Worm (Caenorhabditis elegans): ENCODE results near the gene msp-3.
"Not testable (repeated sequence)": the region's sequence is repeated elsewhere in the genome, so short reads cannot be mapped to it uniquely, and the experiment has no call there.

Gene msp-3

DNA sequence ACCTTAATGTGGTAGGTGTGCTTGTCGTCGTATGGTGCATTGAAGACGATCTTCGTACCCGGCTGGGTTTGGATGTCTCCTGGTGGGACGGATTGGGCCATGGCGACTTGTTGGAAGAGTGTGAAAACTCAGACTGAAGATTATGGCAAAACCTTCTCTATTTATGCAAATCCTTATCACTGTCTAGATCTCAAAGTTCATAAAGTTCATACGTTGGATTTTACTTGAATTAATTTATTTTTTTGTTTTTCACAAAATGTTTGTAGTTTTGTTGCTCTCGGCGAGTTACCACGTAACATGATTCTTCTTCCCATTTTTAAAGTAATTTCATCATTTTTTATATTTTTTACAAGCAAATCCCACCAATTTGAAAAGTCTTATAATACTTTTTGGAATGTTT is at the start of gene msp-3:
msp-3 (minus strand) TSS at position 101 of the 400 bp plus-strand sequence.
- no peak for TF ChIP-seq med-1 (GFP tag; optimal IDR thresholded peaks at IDR 0.05; ENCODE audit: insufficient read depth)
- TF ChIP-seq ref-1 (GFP tag; conservative IDR thresholded peaks at IDR 0.05): no peak
- no peak for TF ChIP-seq flt-1 (GFP tag; IDR thresholded peaks at IDR 0.05)
- TF ChIP-seq ztf-23 (GFP tag; IDR thresholded peaks at IDR 0.05): no peak
- TF ChIP-seq ztf-29 (GFP tag; IDR thresholded peaks at IDR 0.05): no peak
- TF ChIP-seq cog-1 (tag; optimal IDR thresholded peaks at IDR 0.05): no peak

DNA sequence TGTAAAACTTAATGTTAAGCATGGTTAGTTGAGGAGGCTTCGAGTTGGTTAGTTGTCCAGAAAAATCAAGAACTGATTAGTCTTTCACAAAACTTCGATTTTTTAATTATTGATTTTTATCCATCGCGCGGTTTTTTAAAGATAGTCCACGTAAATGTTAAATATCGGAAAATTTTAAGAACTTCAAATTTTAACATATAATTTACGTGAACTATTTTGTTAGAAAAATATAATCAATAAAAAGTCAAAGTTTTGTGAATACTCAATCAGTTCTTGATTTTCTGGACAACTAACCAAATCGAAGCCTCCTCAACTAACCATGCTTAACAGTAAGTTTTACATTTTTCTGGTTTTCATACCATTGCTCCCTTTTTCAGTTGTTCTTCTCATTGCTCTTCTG is 48.7 kb upstream of the msp-3 start, which contains the start of the genes C33F10.11 and C33F10.1:
C33F10.11 (minus strand) TSS at position 101 of the 400 bp plus-strand sequence.
C33F10.1 (plus strand) TSS at position 263 of the 400 bp plus-strand sequence.
- no peak for TF ChIP-seq T22C8.4 (GFP tag; IDR thresholded peaks at IDR 0.05)
- TF ChIP-seq ztf-23 (GFP tag; IDR thresholded peaks at IDR 0.05): no peak
- TF ChIP-seq ref-1 (GFP tag; conservative IDR thresholded peaks at IDR 0.05): no peak

DNA sequence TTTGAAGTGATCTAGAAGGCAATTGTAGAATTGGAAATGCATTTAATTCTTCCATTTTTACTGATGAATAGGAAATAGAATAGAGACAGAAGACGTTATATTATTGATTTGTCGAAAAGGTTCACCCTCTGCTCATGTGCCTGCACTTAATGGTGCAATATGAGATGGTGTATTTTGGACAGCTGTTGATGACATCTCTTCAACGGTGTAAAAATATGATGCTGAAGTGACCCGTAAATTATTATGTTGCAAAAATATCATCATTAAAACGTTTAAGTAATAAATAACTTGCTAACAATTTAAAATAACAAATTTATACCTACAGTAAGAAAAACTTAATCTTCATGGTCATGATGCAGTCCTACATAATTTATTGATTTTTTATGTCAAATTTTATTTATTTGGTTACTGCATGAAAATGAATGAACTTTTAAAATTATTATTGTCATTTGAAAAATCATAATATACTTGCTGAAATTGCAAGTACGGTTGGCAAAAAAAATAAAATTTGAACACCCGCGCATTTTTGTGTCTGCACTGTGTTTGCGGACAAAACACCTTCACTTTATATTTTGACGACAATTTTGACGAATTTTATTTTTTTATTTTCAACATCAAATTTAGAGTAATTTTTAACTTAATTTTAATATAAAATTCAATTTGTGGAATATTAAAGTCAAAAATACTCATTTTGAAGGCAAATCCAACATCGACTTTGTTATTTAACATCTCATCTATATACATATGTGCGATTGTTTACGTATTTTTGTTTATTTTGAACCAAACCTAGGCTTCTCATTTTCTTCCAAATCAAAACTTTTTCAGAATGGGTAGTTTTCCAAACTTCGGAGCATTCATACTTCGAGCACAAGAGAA is 41.9 kb upstream of the msp-3 start, which contains the start of the genes fbxb-88 and tbck-1:
fbxb-88 (minus strand) TSS at position 151 of the 876 bp plus-strand sequence.
tbck-1 (plus strand) TSS at position 826 of the 876 bp plus-strand sequence.
- no peak for TF ChIP-seq flt-1 (GFP tag; IDR thresholded peaks at IDR 0.05)
- TF ChIP-seq ztf-23 (GFP tag; IDR thresholded peaks at IDR 0.05): no peak
- TF ChIP-seq med-1 (GFP tag; optimal IDR thresholded peaks at IDR 0.05; ENCODE audit: insufficient read depth): no peak
- TF ChIP-seq ztf-29 (GFP tag; IDR thresholded peaks at IDR 0.05): no peak
- no peak for TF ChIP-seq klf-2 (GFP tag; conservative IDR thresholded peaks at IDR 0.05)

DNA sequence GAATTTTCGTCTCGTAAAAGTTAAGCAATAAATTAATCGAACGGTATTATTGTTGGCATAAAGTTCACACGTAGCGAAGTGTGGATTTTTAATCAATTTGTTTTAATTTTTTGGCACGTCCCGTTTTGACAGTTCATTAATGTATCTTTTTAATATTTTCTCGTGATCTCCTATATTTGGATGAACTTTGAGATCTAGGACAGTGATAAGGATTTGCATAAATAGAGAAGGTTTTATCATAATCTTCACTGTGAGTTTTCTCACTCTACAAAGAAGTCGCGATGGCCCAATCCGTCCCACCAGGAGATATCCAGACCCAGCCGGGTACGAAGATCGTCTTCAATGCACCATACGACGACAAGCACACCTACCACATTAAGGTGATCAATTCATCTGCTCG is 39.1 kb upstream of the msp-3 start, which contains the start of the genes C33F10.8 and msp-40:
C33F10.8 (minus strand) TSS at position 101 of the 400 bp plus-strand sequence.
msp-40 (plus strand) TSS at position 282 of the 400 bp plus-strand sequence.
- not testable (repeated sequence) for TF ChIP-seq T22C8.4, ztf-23, tab-1 (GFP tag; IDR thresholded peaks at IDR 0.05)

DNA sequence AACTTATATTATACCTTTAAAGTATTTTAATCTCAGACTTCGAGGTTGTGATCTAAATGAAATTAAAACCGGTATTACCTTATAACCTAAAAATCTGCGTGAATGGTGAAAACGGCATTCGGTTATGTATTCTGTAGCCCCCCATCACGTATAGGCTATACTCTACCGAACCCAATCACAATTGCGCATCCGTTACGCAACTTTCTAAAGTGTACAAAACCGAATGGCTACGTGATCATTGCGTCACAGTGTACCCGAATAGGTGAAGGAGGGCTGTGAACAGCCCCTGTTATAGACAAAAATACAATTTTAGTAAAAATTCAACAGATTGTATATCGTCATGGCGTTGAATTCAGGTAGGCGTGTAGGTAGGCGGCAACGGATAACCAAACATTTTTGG is 36.5 kb upstream of the msp-3 start:
- no peak for TF ChIP-seq ztf-23 (GFP tag; IDR thresholded peaks at IDR 0.05)

DNA sequence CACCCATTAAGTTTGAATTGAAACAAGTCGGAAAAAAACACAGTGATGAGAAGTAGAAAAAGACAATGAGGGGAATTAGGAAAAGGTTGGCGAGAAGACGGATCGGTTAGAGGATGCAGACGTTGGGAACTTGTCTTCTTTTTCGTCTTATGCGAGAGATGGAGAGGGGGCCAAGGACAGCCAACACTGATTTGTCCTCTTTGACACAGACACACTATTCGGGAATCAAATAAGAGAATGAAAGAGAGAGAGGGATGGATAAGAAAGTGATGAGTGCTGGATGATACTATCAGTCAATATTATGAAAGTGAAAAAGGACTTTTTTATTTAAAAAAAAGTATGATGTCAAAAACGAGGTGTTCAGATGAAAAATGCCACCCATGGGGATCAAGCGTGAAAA is 35.7 kb upstream of the msp-3 start, which contains the start of gene lact-5:
lact-5 (minus strand) TSS at position 1 of the 400 bp plus-strand sequence.
- TF ChIP-seq ref-1 (GFP tag; conservative IDR thresholded peaks at IDR 0.05): no peak
- no peak for TF ChIP-seq flt-1 (GFP tag; IDR thresholded peaks at IDR 0.05)

DNA sequence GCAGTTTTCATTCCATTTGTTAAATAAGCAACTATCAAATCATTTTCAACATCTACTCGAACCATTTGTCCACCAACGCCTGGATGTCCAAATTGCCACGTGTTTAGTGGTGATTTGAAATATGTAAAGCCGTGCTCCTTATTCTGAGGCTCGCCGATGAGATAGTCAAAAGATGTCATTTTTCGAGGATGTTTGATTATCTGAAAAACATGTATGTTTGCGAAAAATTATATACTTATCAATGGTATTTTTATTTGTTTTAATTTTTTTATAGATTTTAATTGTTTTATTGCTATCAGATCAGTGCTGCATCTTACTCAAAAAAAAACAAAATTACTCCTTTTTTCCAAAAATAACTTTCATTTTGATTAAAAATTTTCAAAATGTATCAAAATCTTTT is 32.7 kb upstream of the msp-3 start:
- no peak for TF ChIP-seq ztf-29 (GFP tag; IDR thresholded peaks at IDR 0.05)
- TF ChIP-seq cog-1 (tag; optimal IDR thresholded peaks at IDR 0.05): no peak
- no peak for TF ChIP-seq ref-1 (GFP tag; conservative IDR thresholded peaks at IDR 0.05)
- TF ChIP-seq T22C8.4 (GFP tag; IDR thresholded peaks at IDR 0.05): no peak
- no peak for TF ChIP-seq flt-1 (GFP tag; IDR thresholded peaks at IDR 0.05)
- TF ChIP-seq ztf-23 (GFP tag; IDR thresholded peaks at IDR 0.05): no peak
- no peak for TF ChIP-seq tab-1 (GFP tag; IDR thresholded peaks at IDR 0.05)
- TF ChIP-seq med-1 (GFP tag; optimal IDR thresholded peaks at IDR 0.05; ENCODE audit: insufficient read depth): no peak
- no peak for TF ChIP-seq klf-2 (GFP tag; conservative IDR thresholded peaks at IDR 0.05)

DNA sequence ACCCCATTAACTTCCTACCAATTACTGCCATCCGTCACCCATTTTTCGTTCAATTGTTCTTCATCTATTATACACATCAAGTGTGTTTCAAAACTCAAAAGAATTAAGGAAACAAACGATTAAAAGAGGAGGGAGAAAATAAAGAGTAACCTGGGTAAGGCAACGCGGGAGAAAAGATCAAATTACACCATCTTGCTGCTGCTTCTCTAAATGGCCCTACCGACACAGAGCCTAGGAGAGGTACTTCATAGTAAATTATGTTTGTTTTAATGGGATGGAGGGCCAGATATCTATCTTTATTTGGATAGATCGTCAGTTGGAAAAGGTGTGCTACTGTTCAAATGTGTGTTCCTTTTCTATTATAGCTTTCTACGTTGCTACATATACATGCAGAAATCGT is 29.3 kb upstream of the msp-3 start:
- TF ChIP-seq flt-1 (GFP tag; IDR thresholded peaks at IDR 0.05) (no peak), ref-1 (GFP tag; conservative IDR thresholded peaks at IDR 0.05) (no peak), T22C8.4 (GFP tag; IDR thresholded peaks at IDR 0.05) (no peak), klf-2 (GFP tag; conservative IDR thresholded peaks at IDR 0.05) (no peak)

DNA sequence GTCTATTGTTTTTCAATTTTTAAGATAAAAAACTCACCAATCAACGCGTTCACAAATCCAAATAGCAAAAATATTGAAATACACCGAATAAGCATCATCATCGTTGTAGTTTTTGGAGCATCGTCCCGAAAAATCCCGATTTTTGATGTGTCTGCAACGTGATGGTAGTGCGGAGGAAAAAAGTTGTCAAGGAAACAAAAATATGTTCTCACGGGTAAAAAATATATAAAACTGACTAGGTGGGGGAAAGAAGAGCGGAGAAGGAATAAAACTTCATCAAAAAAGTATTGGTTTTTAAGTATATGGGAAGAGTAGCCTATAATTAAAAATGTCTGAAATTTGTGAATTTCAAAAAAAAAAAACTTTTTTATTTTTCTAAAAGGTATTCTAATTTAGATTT is 25.9 kb upstream of the msp-3 start, which contains the start of gene rig-6:
rig-6 (minus strand) TSS at position 101 of the 400 bp plus-strand sequence.
- TF ChIP-seq ref-1 (GFP tag; conservative IDR thresholded peaks at IDR 0.05) (no peak), cog-1 (tag; optimal IDR thresholded peaks at IDR 0.05) (no peak), flt-1 (GFP tag; IDR thresholded peaks at IDR 0.05) (no peak), tab-1 (GFP tag; IDR thresholded peaks at IDR 0.05) (no peak)

DNA sequence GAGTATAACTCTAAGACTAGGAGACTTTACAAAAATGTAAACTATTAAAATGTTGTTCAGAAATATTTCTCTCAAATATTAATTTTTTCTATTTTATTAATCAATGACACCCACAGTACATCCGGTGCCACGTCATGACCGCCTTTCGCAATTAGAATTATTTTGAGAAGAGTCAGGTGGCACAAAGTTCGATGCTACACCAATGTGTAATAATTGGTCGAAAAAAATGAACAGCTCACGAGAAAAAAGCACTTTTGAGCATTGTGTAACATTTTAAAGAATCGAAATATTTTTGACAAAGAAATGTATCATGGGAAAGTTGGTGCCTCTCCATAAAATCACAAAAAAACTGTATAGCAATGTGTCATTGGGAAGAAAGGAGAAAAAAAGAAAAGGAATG is 20.6 kb upstream of the msp-3 start:
- TF ChIP-seq cog-1 (tag; optimal IDR thresholded peaks at IDR 0.05) (no peak), flt-1 (GFP tag; IDR thresholded peaks at IDR 0.05) (no peak), med-1 (GFP tag; optimal IDR thresholded peaks at IDR 0.05; ENCODE audit: insufficient read depth) (no peak), tab-1 (GFP tag; IDR thresholded peaks at IDR 0.05) (no peak), ref-1 (GFP tag; conservative IDR thresholded peaks at IDR 0.05) (no peak), ztf-29 (GFP tag; IDR thresholded peaks at IDR 0.05) (no peak), T22C8.4 (GFP tag; IDR thresholded peaks at IDR 0.05) (no peak), klf-2 (GFP tag; conservative IDR thresholded peaks at IDR 0.05) (no peak), ztf-23 (GFP tag; IDR thresholded peaks at IDR 0.05) (no peak)

DNA sequence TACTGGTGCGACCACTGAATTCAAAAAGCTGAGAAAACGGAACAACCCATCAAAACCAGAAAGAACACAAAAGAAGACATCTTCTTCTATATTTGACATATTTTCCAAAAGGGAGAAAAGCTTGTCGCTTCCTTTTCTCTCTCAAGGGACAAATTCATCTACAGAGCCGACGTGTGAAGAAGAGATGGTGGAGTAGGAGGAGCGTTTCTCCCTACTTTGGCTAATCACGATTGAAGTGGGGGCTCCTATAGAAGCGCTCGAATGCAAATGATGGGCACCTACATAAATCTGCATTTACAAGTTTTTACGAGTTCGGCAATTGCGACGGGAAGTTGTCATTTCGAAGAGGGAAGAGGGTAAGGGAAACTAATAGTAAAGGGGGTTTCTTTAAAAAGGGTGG is 20.2 kb upstream of the msp-3 start:
- TF ChIP-seq med-1 (GFP tag; optimal IDR thresholded peaks at IDR 0.05; ENCODE audit: insufficient read depth): no peak
- no peak for TF ChIP-seq ztf-29 (GFP tag; IDR thresholded peaks at IDR 0.05)
- no peak for TF ChIP-seq flt-1 (GFP tag; IDR thresholded peaks at IDR 0.05)
- TF ChIP-seq cog-1 (tag; optimal IDR thresholded peaks at IDR 0.05): no peak
- no peak for TF ChIP-seq ref-1 (GFP tag; conservative IDR thresholded peaks at IDR 0.05)
- no peak for TF ChIP-seq ztf-23 (GFP tag; IDR thresholded peaks at IDR 0.05)
- no peak for TF ChIP-seq tab-1 (GFP tag; IDR thresholded peaks at IDR 0.05)
- TF ChIP-seq klf-2 (GFP tag; conservative IDR thresholded peaks at IDR 0.05): no peak
- TF ChIP-seq T22C8.4 (GFP tag; IDR thresholded peaks at IDR 0.05): no peak

Data from whole organism, midembryonic.